Worm (Caenorhabditis elegans) whole organism, L4 larva: ENCODE data around the gene F54H12.2.

Experiments
- attf-4 ChIP-seq: sonication (generic microtip); optimal IDR thresholded peaks from 3 replicates; lab custom pipeline; 2017; ENCODE audit warnings: missing biosample characterization, missing genetic modification characterization
- lin-13 ChIP-seq: fragments of 150-350 bp; optimal IDR thresholded peaks from 2 replicates; lab custom pipeline; 2014; ENCODE audit warnings: missing biosample characterization, missing genetic modification reagents, missing genetic modification characterization
- lin-15B ChIP-seq: fragments of 150-350 bp; sonication (generic microtip); optimal IDR thresholded peaks from 3 replicates; lab custom pipeline; 2014; ENCODE audit warnings: missing biosample characterization, missing genetic modification characterization
- lin-39 ChIP-seq: fragments of 150-350 bp; optimal IDR thresholded peaks from 2 replicates; lab custom pipeline; 2014; ENCODE audit warnings: missing biosample characterization, missing genetic modification reagents, missing genetic modification characterization

- TF ChIP-seq lin-39 (tag; lab: Kevin White, UChicago) (no peak), attf-4 (tag; lab: Kevin White, UChicago) (no peak), lin-15B (tag; lab: Kevin White, UChicago) (no peak), lin-13 (GFP tag; lab: Kevin White, UChicago) (no peak)
Measured at ce11 chrIII:7925968-7926367, 38.4 kb upstream of the F54H12.2 start.
